Worm (Caenorhabditis elegans): ENCODE measurements around the gene C56A3.5.

C56A3.5 gene

ce11 chrV:13565197-13565596 is 13.4 kb downstream of the C56A3.5 start (continued):
- no peak for TF ChIP-seq ztf-11 (tag; optimal IDR thresholded peaks at IDR 0.05)
- TF ChIP-seq elt-2 (tag; optimal IDR thresholded peaks at IDR 0.05): peak; percentile 94
- TF ChIP-seq unc-62 (GFP tag; optimal IDR thresholded peaks at IDR 0.05): peak; percentile 38
- TF ChIP-seq lin-15B (tag; optimal IDR thresholded peaks at IDR 0.05): peak; percentile 94
- no peak for TF ChIP-seq nhr-28 (tag; optimal IDR thresholded peaks at IDR 0.05)
- TF ChIP-seq unc-39 (tag; optimal IDR thresholded peaks at IDR 0.05): no peak
- no peak for TF ChIP-seq ceh-16 (tag; optimal IDR thresholded peaks at IDR 0.05)
- no peak for TF ChIP-seq nhr-12 (tag; optimal IDR thresholded peaks at IDR 0.05)
- TF ChIP-seq jun-1 (tag; optimal IDR thresholded peaks at IDR 0.05): peak; percentile 68
- peak; percentile 92 for TF ChIP-seq nfya-1 (tag; optimal IDR thresholded peaks at IDR 0.05; ENCODE audit: insufficient read depth)
- peak; percentile 70 for TF ChIP-seq ama-1 (optimal IDR thresholded peaks at IDR 0.05)
- TF ChIP-seq pqm-1 (tag; optimal IDR thresholded peaks at IDR 0.05): peak; percentile 92
- no peak for TF ChIP-seq ceh-82 (tag; optimal IDR thresholded peaks at IDR 0.05)
- peak; percentile 57 for TF ChIP-seq egl-5 (tag; optimal IDR thresholded peaks at IDR 0.05)

DNA sequence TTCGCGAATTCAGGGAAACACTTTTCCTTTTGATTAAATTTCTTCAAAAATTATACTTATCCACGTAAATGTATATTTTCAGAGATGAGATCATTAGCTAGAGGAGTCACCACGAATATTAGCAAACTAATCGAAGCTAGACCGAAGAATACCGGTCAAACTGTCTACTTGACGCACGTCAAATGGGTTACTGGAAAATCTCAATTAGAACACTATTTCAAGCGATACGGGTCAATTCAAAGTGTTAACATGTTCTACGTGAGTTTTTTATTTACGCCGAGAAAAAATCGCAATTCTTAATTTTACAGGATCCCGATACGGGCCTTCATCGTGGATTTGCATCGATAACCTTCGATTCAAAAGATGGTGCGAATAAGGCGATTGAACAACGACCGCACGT is 14.0 kb downstream of the C56A3.5 start, which contains the start of gene slrp-1:
slrp-1 (plus strand) TSS at position 83 of the 400 bp plus-strand sequence.
- no peak for TF ChIP-seq nhr-43 (tag; optimal IDR thresholded peaks at IDR 0.05; ENCODE audit: poor library complexity, severe bottlenecking)
- no peak for TF ChIP-seq egl-5 (tag; optimal IDR thresholded peaks at IDR 0.05)
- TF ChIP-seq ama-1 (optimal IDR thresholded peaks at IDR 0.05): peak; percentile 19

- no peak for TF ChIP-seq ceh-9 (tag; optimal IDR thresholded peaks at IDR 0.05)
- TF ChIP-seq ztf-4 (tag; optimal IDR thresholded peaks at IDR 0.05): no peak
- TF ChIP-seq daf-12 (tag; optimal IDR thresholded peaks at IDR 0.05): no peak
- TF ChIP-seq ama-1 (optimal IDR thresholded peaks at IDR 0.05): peak; percentile 76
- no peak for TF ChIP-seq lin-15B (tag; optimal IDR thresholded peaks at IDR 0.05)
- TF ChIP-seq egl-27 (tag; optimal IDR thresholded peaks at IDR 0.05): no peak
- no peak for TF ChIP-seq nhr-12 (tag; optimal IDR thresholded peaks at IDR 0.05)
- no peak for TF ChIP-seq ceh-28 (tag; optimal IDR thresholded peaks at IDR 0.05)
- TF ChIP-seq ceh-82 (tag; optimal IDR thresholded peaks at IDR 0.05): no peak
- TF ChIP-seq lsy-12 (tag; optimal IDR thresholded peaks at IDR 0.05): peak; percentile 33
- no peak for TF ChIP-seq mdl-1 (tag; optimal IDR thresholded peaks at IDR 0.05)
- peak; percentile 16 for TF ChIP-seq elt-2 (tag; optimal IDR thresholded peaks at IDR 0.05)
- no peak for TF ChIP-seq hmg-11 (tag; optimal IDR thresholded peaks at IDR 0.05)
- peak; percentile 55 for TF ChIP-seq nhr-43 (tag; optimal IDR thresholded peaks at IDR 0.05; ENCODE audit: poor library complexity, severe bottlenecking)
Measured at ce11 chrV:13566967-13567366, 15.2 kb downstream of the C56A3.5 start.

ce11 chrV:13568533-13568932 is 16.8 kb downstream of the C56A3.5 start, which contains the start of the genes nuaf-1 and bir-2:
nuaf-1 (minus strand) TSS chrV:13568630.
bir-2 (plus strand) TSS chrV:13568850.
- TF ChIP-seq lin-39 (tag; optimal IDR thresholded peaks at IDR 0.05): peak; percentile 50
- no peak for TF ChIP-seq elt-1 (tag; optimal IDR thresholded peaks at IDR 0.05)
- TF ChIP-seq snpc-4 (tag; optimal IDR thresholded peaks at IDR 0.05): peak; percentile 43
- TF ChIP-seq ztf-11 (tag; optimal IDR thresholded peaks at IDR 0.05): no peak
- TF ChIP-seq elt-2 (tag; optimal IDR thresholded peaks at IDR 0.05): peak; percentile 21
- peak; percentile 7 for TF ChIP-seq nhr-43 (tag; optimal IDR thresholded peaks at IDR 0.05; ENCODE audit: poor library complexity, severe bottlenecking)
- TF ChIP-seq fkh-10 (GFP tag; optimal IDR thresholded peaks at IDR 0.05): no peak
- TF ChIP-seq nhr-12 (tag; optimal IDR thresholded peaks at IDR 0.05): no peak
- no peak for TF ChIP-seq fkh-2 (tag; optimal IDR thresholded peaks at IDR 0.05)
- no peak for TF ChIP-seq unc-39 (tag; optimal IDR thresholded peaks at IDR 0.05)
- peak; percentile 55 for TF ChIP-seq nfya-1 (tag; optimal IDR thresholded peaks at IDR 0.05; ENCODE audit: insufficient read depth)
- peak; percentile 37 for TF ChIP-seq R02D3.7 (tag; optimal IDR thresholded peaks at IDR 0.05)
- TF ChIP-seq hmg-11 (tag; optimal IDR thresholded peaks at IDR 0.05): peak; percentile 54
- no peak for TF ChIP-seq skn-1 (tag; optimal IDR thresholded peaks at IDR 0.05)
- no peak for TF ChIP-seq mdl-1 (tag; optimal IDR thresholded peaks at IDR 0.05)
- no peak for TF ChIP-seq tbx-2 (tag; optimal IDR thresholded peaks at IDR 0.05)
- no peak for TF ChIP-seq ceh-16 (tag; optimal IDR thresholded peaks at IDR 0.05)
- TF ChIP-seq ceh-9 (tag; optimal IDR thresholded peaks at IDR 0.05): no peak
- TF ChIP-seq nhr-28 (tag; optimal IDR thresholded peaks at IDR 0.05): no peak
- TF ChIP-seq pqm-1 (tag; optimal IDR thresholded peaks at IDR 0.05): peak; percentile 42
- peak; percentile 57 for TF ChIP-seq nhr-23 (tag; optimal IDR thresholded peaks at IDR 0.05)
- TF ChIP-seq ZK546.5 (tag; optimal IDR thresholded peaks at IDR 0.05): no peak
- TF ChIP-seq pha-4 (tag; optimal IDR thresholded peaks at IDR 0.05): peak; percentile 85
- no peak for TF ChIP-seq nhr-77 (tag; optimal IDR thresholded peaks at IDR 0.05)
- peak; percentile 91 for TF ChIP-seq lin-15B (tag; optimal IDR thresholded peaks at IDR 0.05)
- TF ChIP-seq zag-1 (tag; optimal IDR thresholded peaks at IDR 0.05): no peak
- TF ChIP-seq elt-3 (tag; optimal IDR thresholded peaks at IDR 0.05): no peak
- TF ChIP-seq fos-1 (tag; optimal IDR thresholded peaks at IDR 0.05): no peak
